Fruit fly (Drosophila melanogaster): ENCODE results near the gene Ogg1.
A peak's percentile ranks its signal among the peaks of the same experiment; 100 is the strongest.

The Ogg1 gene

DNA sequence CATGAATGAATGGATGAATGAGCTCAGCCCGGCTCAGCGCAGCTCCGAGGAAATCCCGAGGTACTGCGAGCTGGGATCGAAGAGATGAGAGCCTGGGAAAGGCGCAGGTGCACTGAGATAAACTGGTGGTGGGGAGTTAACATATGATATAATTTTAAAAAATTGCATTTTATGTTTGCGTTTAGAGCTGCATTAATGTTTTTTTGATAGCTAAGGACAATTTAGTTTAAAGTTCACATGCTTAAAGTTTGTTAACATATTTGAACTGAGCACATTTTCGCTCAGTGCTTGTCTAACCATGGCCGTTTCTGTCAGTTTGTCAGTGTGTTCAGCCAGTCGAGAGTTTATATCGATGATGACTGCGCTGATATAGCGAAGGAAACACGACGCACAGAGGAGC is 40.2 kb downstream of the Ogg1 start (continued):
- TF ChIP-seq cwo (GFP tag; optimal IDR thresholded peaks at IDR 0.05): no peak
- TF ChIP-seq tna (GFP tag; IDR thresholded peaks at IDR 0.05; ENCODE audit: partially characterized antibody): no peak
- TF ChIP-seq CG7786 (GFP tag; optimal IDR thresholded peaks at IDR 0.05): no peak
- TF ChIP-seq Atf-2 (GFP tag; optimal IDR thresholded peaks at IDR 0.05): no peak
- no peak for TF ChIP-seq mirr (GFP tag; optimal IDR thresholded peaks at IDR 0.05)
- no peak for TF ChIP-seq dm (GFP tag; optimal IDR thresholded peaks at IDR 0.05)
- no peak for TF ChIP-seq Asciz (GFP tag; optimal IDR thresholded peaks at IDR 0.05)
- TF ChIP-seq CG7839 (tag; optimal IDR thresholded peaks at IDR 0.05): peak; percentile 32
- no peak for TF ChIP-seq D (optimal IDR thresholded peaks at IDR 0.05)
- TF ChIP-seq D (GFP tag; optimal IDR thresholded peaks at IDR 0.05): no peak
- no peak for TF ChIP-seq jigr1 (GFP tag; IDR thresholded peaks at IDR 0.05)
- no peak for TF ChIP-seq Dad (GFP tag; optimal IDR thresholded peaks at IDR 0.05)
- TF ChIP-seq Dip2 (GFP tag; IDR thresholded peaks at IDR 0.05): no peak
- TF ChIP-seq CG3726 (GFP tag; IDR thresholded peaks at IDR 0.05): no peak
- no peak for TF ChIP-seq CG1792 (GFP tag; optimal IDR thresholded peaks at IDR 0.05)
- TF ChIP-seq CG12219 (GFP tag; optimal IDR thresholded peaks at IDR 0.05): no peak
- TF ChIP-seq tup (GFP tag; optimal IDR thresholded peaks at IDR 0.05): no peak
- TF ChIP-seq gt (GFP tag; IDR thresholded peaks at IDR 0.05): no peak
- no peak for TF ChIP-seq da (GFP tag; optimal IDR thresholded peaks at IDR 0.05)
- no peak for TF ChIP-seq Oaz (GFP tag; IDR thresholded peaks at IDR 0.05)
- no peak for TF ChIP-seq H15 (GFP tag; IDR thresholded peaks at IDR 0.05)
- no peak for TF ChIP-seq CG9437 (GFP tag; optimal IDR thresholded peaks at IDR 0.05)
- no peak for TF ChIP-seq CG4854 (GFP tag; optimal IDR thresholded peaks at IDR 0.05)
- no peak for TF ChIP-seq CG8281 (tag; optimal IDR thresholded peaks at IDR 0.05)
- TF ChIP-seq Hand (GFP tag; optimal IDR thresholded peaks at IDR 0.05): no peak
- TF ChIP-seq lilli (GFP tag; optimal IDR thresholded peaks at IDR 0.05): no peak
- TF ChIP-seq ap (GFP tag; IDR thresholded peaks at IDR 0.05): no peak
- no peak for TF ChIP-seq chm (GFP tag; IDR thresholded peaks at IDR 0.05)
- no peak for TF ChIP-seq Hr78 (GFP tag; optimal IDR thresholded peaks at IDR 0.05)
- no peak for TF ChIP-seq ssp (GFP tag; IDR thresholded peaks at IDR 0.05)
- no peak for TF ChIP-seq CHES-1-like (GFP tag; optimal IDR thresholded peaks at IDR 0.05)
- TF ChIP-seq CG1024 (GFP tag; IDR thresholded peaks at IDR 0.05): no peak
- no peak for TF ChIP-seq Hr39 (optimal IDR thresholded peaks at IDR 0.05)
- TF ChIP-seq zf30C (GFP tag; optimal IDR thresholded peaks at IDR 0.05): peak; percentile 1
- TF ChIP-seq CG6654 (GFP tag; optimal IDR thresholded peaks at IDR 0.05): no peak
- no peak for TF ChIP-seq CG7372 (GFP tag; IDR thresholded peaks at IDR 0.05)
- TF ChIP-seq Antp (GFP tag; optimal IDR thresholded peaks at IDR 0.05): peak; percentile 9
- no peak for TF ChIP-seq seq (GFP tag; IDR thresholded peaks at IDR 0.05)
- no peak for TF ChIP-seq slp2 (GFP tag; optimal IDR thresholded peaks at IDR 0.05)
- no peak for TF ChIP-seq tx (GFP tag; optimal IDR thresholded peaks at IDR 0.05)
- no peak for TF ChIP-seq al (GFP tag; IDR thresholded peaks at IDR 0.05)
- TF ChIP-seq yki (optimal IDR thresholded peaks at IDR 0.05): no peak
- TF ChIP-seq lab (GFP tag; optimal IDR thresholded peaks at IDR 0.05): peak; percentile 25
- 0 out of 2 replicates have a peak, but pooled peaks have one; percentile 27 for TF ChIP-seq CG6689 (GFP tag; IDR thresholded peaks at IDR 0.05)
- no peak for TF ChIP-seq ATbp (GFP tag; optimal IDR thresholded peaks at IDR 0.05)
- TF ChIP-seq Sry-β (GFP tag; optimal IDR thresholded peaks at IDR 0.05): no peak
- TF ChIP-seq CG18764 (GFP tag; optimal IDR thresholded peaks at IDR 0.05): no peak
- no peak for TF ChIP-seq her (GFP tag; optimal IDR thresholded peaks at IDR 0.05)
- 0 out of 2 replicates have a peak, but pooled peaks have one; percentile 19 for TF ChIP-seq slbo (GFP tag; IDR thresholded peaks at IDR 0.05)
- TF ChIP-seq CG16863 (GFP tag; optimal IDR thresholded peaks at IDR 0.05): no peak
- no peak for TF ChIP-seq corto (GFP tag; optimal IDR thresholded peaks at IDR 0.05)
- TF ChIP-seq Dek (tag; optimal IDR thresholded peaks at IDR 0.05): no peak
- peak; percentile 11 for TF ChIP-seq Jarid2 (GFP tag; optimal IDR thresholded peaks at IDR 0.05)
